Worm (Caenorhabditis elegans) whole organism, mixed stage, embryonic: ENCODE results near the gene Y69E1A.4.

ENCODE experiments used
- M03D4.4 ChIP-seq: sonication (generic microtip); optimal IDR thresholded peaks from 2 replicates; lab custom pipeline; 2017; ENCODE audit warnings: mild to moderate bottlenecking, missing genetic modification characterization, missing compliant biosample characterization
- bed-3 ChIP-seq: fragments of 200-800 bp; sonication (Bioruptor generic); optimal IDR thresholded peaks from 3 replicates; lab custom pipeline; 2018; ENCODE audit warnings: mild to moderate bottlenecking, missing genetic modification characterization, moderate library complexity, missing compliant biosample characterization
- blmp-1 ChIP-seq: fragments of 150-350 bp; optimal IDR thresholded peaks from 2 replicates; lab custom pipeline; 2014; ENCODE audit warnings: missing biosample characterization, missing genetic modification characterization
- ceh-39 ChIP-seq: fragments of 150-350 bp; optimal IDR thresholded peaks from 2 replicates; lab custom pipeline; 2014; ENCODE audit warnings: missing biosample characterization, missing genetic modification characterization
- ceh-43 ChIP-seq: fragments of 200-800 bp; sonication (Bioruptor generic); optimal IDR thresholded peaks from 2 replicates; lab custom pipeline; 2018; ENCODE audit warnings: mild to moderate bottlenecking, missing genetic modification characterization, moderate library complexity, missing compliant biosample characterization
- ceh-83 ChIP-seq: fragments of 200-800 bp; sonication (Bioruptor generic); optimal IDR thresholded peaks from 2 replicates; lab custom pipeline; 2018; ENCODE audit warnings: mild to moderate bottlenecking, missing genetic modification characterization, missing compliant biosample characterization
- ces-1 ChIP-seq: fragments of 150-350 bp; optimal IDR thresholded peaks from 2 replicates; lab custom pipeline; 2014; ENCODE audit warnings: missing biosample characterization, missing genetic modification reagents, missing genetic modification characterization
- cnd-1 ChIP-seq: fragments of 200-800 bp; sonication (Bioruptor generic); optimal IDR thresholded peaks from 2 replicates; lab custom pipeline; 2018; ENCODE audit warnings: mild to moderate bottlenecking, missing genetic modification characterization, missing compliant biosample characterization
- drap-1 ChIP-seq: fragments of 200-800 bp; sonication (Bioruptor generic); optimal IDR thresholded peaks from 3 replicates; lab custom pipeline; 2018; ENCODE audit warnings: mild to moderate bottlenecking, missing genetic modification characterization, missing compliant biosample characterization
- elt-1 ChIP-seq: sonication (generic microtip); optimal IDR thresholded peaks from 2 replicates; lab custom pipeline; 2017; ENCODE audit warnings: missing genetic modification characterization, mild to moderate bottlenecking, missing compliant biosample characterization, antibody characterized with exemption, moderate library complexity, borderline replicate concordance; ENCODE audit not compliant: insufficient read depth
- elt-3 ChIP-seq: fragments of 150-350 bp; optimal IDR thresholded peaks from 2 replicates; lab custom pipeline; 2014; ENCODE audit warnings: missing biosample characterization, missing genetic modification characterization
- flh-1 ChIP-seq: fragments of 200-800 bp; sonication (Bioruptor generic); optimal IDR thresholded peaks from 2 replicates; lab custom pipeline; 2018; ENCODE audit warnings: mild to moderate bottlenecking, missing genetic modification characterization, moderate library complexity, missing compliant biosample characterization
- ham-2 ChIP-seq: fragments of 200-800 bp; sonication (Bioruptor generic); optimal IDR thresholded peaks from 2 replicates; lab custom pipeline; 2018; ENCODE audit warnings: mild to moderate bottlenecking, missing genetic modification characterization, missing compliant biosample characterization
- hlh-1 ChIP-seq: fragments of 150-350 bp; optimal IDR thresholded peaks from 2 replicates; lab custom pipeline; 2014; ENCODE audit warnings: missing biosample characterization, missing genetic modification reagents, missing genetic modification characterization
- lin-13 ChIP-seq: fragments of 150-350 bp; optimal IDR thresholded peaks from 2 replicates; lab custom pipeline; 2014; ENCODE audit warnings: missing biosample characterization, missing genetic modification characterization
- lsy-2 ChIP-seq: fragments of 150-350 bp; optimal IDR thresholded peaks from 2 replicates; lab custom pipeline; 2014; ENCODE audit warnings: missing biosample characterization, missing genetic modification characterization
- mep-1 ChIP-seq: fragments of 150-350 bp; optimal IDR thresholded peaks from 2 replicates; lab custom pipeline; 2017; ENCODE audit warnings: missing biosample characterization, missing genetic modification reagents, missing genetic modification characterization, inconsistent platforms
- mls-2 ChIP-seq: sonication (generic microtip); optimal IDR thresholded peaks from 2 replicates; lab custom pipeline; 2016; ENCODE audit warnings: mild to moderate bottlenecking, missing genetic modification characterization, moderate library complexity, missing compliant biosample characterization
- nhr-12 ChIP-seq: fragments of 150-350 bp; optimal IDR thresholded peaks from 2 replicates; lab custom pipeline; 2014; ENCODE audit warnings: missing biosample characterization, missing genetic modification characterization
- nhr-237 ChIP-seq: fragments of 150-350 bp; optimal IDR thresholded peaks from 2 replicates; lab custom pipeline; 2014; ENCODE audit warnings: missing biosample characterization, missing genetic modification characterization
- nhr-28 ChIP-seq: fragments of 150-350 bp; optimal IDR thresholded peaks from 2 replicates; lab custom pipeline; 2014; ENCODE audit warnings: missing biosample characterization, missing genetic modification characterization
- pha-4 ChIP-seq: fragments of 150-350 bp; optimal IDR thresholded peaks from 2 replicates; lab custom pipeline; 2018; ENCODE audit warnings: missing biosample characterization, missing genetic modification reagents, missing genetic modification characterization
- sem-2 ChIP-seq: fragments of 200-800 bp; sonication (Bioruptor generic); optimal IDR thresholded peaks from 2 replicates; lab custom pipeline; 2018; ENCODE audit warnings: mild to moderate bottlenecking, missing genetic modification characterization, missing compliant biosample characterization
- snpc-4 ChIP-seq: fragments of 150-350 bp; optimal IDR thresholded peaks from 2 replicates; lab custom pipeline; 2014; ENCODE audit warnings: missing biosample characterization, missing genetic modification characterization
- sptf-1 ChIP-seq: sonication (generic microtip); optimal IDR thresholded peaks from 2 replicates; lab custom pipeline; 2017; ENCODE audit warnings: mild to moderate bottlenecking, missing genetic modification characterization, moderate library complexity, missing compliant biosample characterization
- tbx-8 ChIP-seq: fragments of 200-800 bp; sonication (Bioruptor generic); optimal IDR thresholded peaks from 2 replicates; lab custom pipeline; 2018; ENCODE audit warnings: mild to moderate bottlenecking, missing genetic modification characterization, moderate library complexity, missing compliant biosample characterization
- unc-120 ChIP-seq: sonication (generic microtip); optimal IDR thresholded peaks from 2 replicates; lab custom pipeline; 2017; ENCODE audit warnings: missing genetic modification characterization, missing compliant biosample characterization; ENCODE audit not compliant: poor library complexity, severe bottlenecking
- unc-39 ChIP-seq: fragments of 150-350 bp; optimal IDR thresholded peaks from 2 replicates; lab custom pipeline; 2014; ENCODE audit warnings: missing biosample characterization, missing genetic modification characterization
- unc-62 ChIP-seq: fragments of 150-350 bp; optimal IDR thresholded peaks from 2 replicates; lab custom pipeline; 2014; ENCODE audit warnings: missing biosample characterization, missing genetic modification reagents, missing genetic modification characterization
- zip-8 ChIP-seq: fragments of 150-350 bp; optimal IDR thresholded peaks from 2 replicates; lab custom pipeline; 2014; ENCODE audit warnings: missing biosample characterization, missing genetic modification characterization

Gene Y69E1A.4

DNA sequence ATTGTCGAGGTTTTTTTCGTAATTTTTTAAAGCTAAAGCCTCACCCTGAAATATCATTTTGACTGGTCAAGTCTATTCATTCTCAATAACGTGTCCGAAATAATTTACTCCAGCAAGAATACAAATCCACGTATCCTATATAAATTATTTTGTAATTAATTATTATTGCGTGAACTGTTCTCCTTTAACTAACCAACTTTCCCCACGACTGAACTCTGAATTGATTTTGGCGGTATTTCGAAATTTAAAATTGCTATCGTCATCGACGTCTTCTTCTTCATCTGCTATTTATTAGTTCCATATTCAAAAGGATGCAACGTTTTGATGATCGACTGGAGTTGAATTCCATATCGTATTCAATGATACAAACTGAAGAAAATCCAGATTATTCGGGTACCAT lies 11.3 kb downstream of the Y69E1A.4 start, which contains the start of the genes aqp-3 and Y69E1A.8:
Gene aqp-3, minus strand, starts transcription at position 101 of the 400 bp plus-strand sequence.
Gene Y69E1A.8, plus strand, starts transcription at position 246 of the 400 bp plus-strand sequence.
- TF ChIP-seq lin-13 (tag; lab: Kevin White, UChicago) (no peak), sem-2 (no peak), lsy-2 (tag; lab: Kevin White, UChicago) (no peak), pha-4 (no peak), blmp-1 (no peak), ham-2 (GFP tag; lab: Kevin White, UChicago) (no peak), elt-1 (no peak), ceh-43 (GFP tag; lab: Kevin White, UChicago) (no peak), flh-1 (GFP tag; lab: Kevin White, UChicago) (no peak), sptf-1 (tag; lab: Kevin White, UChicago) (no peak), unc-62 (GFP tag; lab: Kevin White, UChicago) (no peak), bed-3 (no peak), hlh-1 (tag; lab: Kevin White, UChicago) (no peak)

DNA sequence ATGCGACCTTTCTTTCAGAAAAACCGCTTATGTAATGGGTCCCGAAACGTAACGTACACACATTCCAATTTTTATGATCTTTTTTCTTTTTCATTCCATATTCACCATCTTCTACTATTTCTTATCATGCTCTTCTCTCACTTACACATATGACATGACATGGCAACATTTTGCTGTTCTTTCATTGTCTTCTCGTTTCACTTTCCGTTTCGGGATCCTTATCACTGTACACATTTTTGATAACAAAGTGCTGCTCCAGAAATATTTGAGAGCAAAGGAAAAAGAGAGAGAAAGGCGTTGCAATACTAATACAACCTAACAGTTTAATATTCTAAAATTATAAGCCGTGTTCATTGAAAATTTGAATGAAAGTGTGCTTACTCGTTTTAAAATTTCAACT lies 15.3 kb downstream of the Y69E1A.4 start:
- TF ChIP-seq tbx-8 (GFP tag; lab: Kevin White, UChicago) = no peak
- no peak for TF ChIP-seq flh-1 (GFP tag; lab: Kevin White, UChicago)
- TF ChIP-seq ceh-39 (tag; lab: Kevin White, UChicago) = no peak
- TF ChIP-seq unc-39 (tag; lab: Kevin White, UChicago) = no peak
- no peak for TF ChIP-seq hlh-1 (tag; lab: Kevin White, UChicago)
- no peak for TF ChIP-seq sem-2
- TF ChIP-seq lin-13 (tag; lab: Kevin White, UChicago) = no peak
- no peak for TF ChIP-seq unc-120
- no peak for TF ChIP-seq snpc-4 (tag; lab: Kevin White, UChicago)
- no peak for TF ChIP-seq drap-1
- TF ChIP-seq zip-8 (tag; lab: Kevin White, UChicago) = no peak
- no peak for TF ChIP-seq cnd-1 (tag; lab: Kevin White, UChicago)
- no peak for TF ChIP-seq ces-1 (GFP tag; lab: Kevin White, UChicago)
- TF ChIP-seq M03D4.4 (tag; lab: Kevin White, UChicago) = no peak

DNA sequence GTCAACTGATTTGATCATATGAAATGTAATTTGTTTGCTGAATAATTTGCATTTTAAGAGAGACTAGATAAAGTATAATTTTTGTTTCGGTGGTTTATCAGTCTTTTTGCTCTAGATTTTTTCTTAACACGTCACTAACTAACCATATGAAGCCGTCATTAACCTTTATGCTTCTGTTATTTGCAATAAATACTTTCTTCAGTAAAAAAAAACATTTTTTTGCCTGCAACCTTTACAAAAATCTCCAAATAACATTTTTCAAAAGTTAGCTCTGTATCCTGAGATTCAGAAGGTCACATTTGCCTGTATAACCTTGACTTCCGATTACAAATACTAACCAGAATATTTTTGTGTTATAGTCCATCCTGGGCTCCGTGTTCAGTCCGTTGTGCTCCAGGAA lies 15.7 kb downstream of the Y69E1A.4 start:
- TF ChIP-seq mls-2 (tag; lab: Kevin White, UChicago) (no peak), nhr-237 (tag; lab: Kevin White, UChicago) (no peak), ceh-83 (GFP tag; lab: Kevin White, UChicago) (no peak), unc-62 (GFP tag; lab: Kevin White, UChicago) (no peak), blmp-1 (no peak), zip-8 (tag; lab: Kevin White, UChicago) (no peak)

DNA sequence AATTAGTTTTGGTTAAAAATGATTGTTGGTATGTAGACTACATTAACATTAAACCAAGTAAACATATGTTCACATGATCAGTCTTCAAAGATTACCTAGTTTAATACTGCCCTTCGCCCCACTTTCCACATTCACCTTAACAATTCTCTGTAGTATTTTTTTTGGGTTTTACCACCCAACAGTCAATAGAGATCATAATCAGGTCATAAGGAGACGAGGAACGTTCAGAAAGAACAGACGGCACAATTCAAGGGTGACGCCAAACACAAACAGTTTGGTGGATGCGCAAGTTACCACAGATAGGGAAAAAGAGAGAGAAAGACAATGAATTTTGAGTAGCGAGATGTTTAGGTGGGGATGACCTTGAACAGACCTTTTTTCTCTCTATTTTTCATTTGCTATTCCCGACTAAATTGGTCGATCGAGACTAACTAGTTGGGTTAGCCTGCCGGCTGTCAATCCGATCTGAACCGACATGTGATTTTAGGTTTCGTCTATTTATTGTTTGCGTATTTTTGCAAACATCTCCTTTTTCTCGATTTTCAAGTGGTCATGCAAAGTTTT lies 16.7 kb downstream of the Y69E1A.4 start:
- TF ChIP-seq blmp-1 (no peak), unc-62 (GFP tag; lab: Kevin White, UChicago) (no peak), M03D4.4 (tag; lab: Kevin White, UChicago) (no peak), elt-3 (tag; lab: Kevin White, UChicago) (no peak), cnd-1 (tag; lab: Kevin White, UChicago) (no peak), hlh-1 (tag; lab: Kevin White, UChicago) (no peak), bed-3 (no peak), unc-39 (tag; lab: Kevin White, UChicago) (no peak)

DNA sequence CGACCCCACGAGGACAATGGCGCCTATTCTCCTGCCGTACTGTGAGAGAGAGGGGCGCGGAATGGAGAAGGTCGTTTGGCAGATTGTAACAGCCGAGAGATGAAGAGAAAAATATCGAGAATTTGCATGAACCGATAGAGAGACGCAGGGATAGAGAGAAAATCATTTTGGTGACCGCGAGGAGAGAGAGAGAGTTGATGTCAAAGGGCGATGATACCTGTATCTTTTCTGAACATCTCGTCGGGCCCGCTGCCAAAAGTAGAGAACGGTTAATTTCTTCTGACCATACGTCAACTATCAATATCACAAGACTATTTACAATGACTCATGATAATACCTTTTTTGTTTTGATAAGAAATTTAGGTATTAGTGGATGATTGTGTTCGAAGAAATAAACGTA lies 20.9 kb downstream of the Y69E1A.4 start:
- no peak for TF ChIP-seq nhr-28 (tag; lab: Kevin White, UChicago)
- TF ChIP-seq nhr-12 (tag; lab: Kevin White, UChicago) = no peak
- peak; percentile 21 for TF ChIP-seq elt-1

DNA sequence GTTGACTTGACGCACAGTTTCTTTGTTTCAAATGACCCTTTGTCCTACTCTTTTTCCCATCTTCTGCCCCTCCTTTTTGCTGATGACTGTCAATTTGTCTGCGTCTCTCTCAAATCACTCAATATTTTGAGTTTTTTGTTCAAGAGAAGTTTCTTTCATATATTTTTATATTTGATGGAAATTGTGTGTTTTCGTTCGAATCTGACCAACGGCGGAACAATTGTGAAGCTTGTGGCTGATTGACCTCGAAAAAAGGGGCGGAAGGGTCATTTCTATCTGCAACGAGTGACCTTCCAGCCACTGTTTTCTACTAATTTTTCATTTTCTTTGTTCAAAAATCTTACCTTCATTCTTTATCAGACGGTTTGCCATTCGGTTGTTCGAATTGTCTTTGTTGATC lies 23.6 kb downstream of the Y69E1A.4 start:
- no peak for TF ChIP-seq blmp-1
- TF ChIP-seq ceh-83 (GFP tag; lab: Kevin White, UChicago) = no peak
- no peak for TF ChIP-seq ham-2 (GFP tag; lab: Kevin White, UChicago)
- no peak for TF ChIP-seq tbx-8 (GFP tag; lab: Kevin White, UChicago)
- TF ChIP-seq lsy-2 (tag; lab: Kevin White, UChicago) = no peak
- no peak for TF ChIP-seq mep-1
- TF ChIP-seq unc-120 = no peak
- no peak for TF ChIP-seq cnd-1 (tag; lab: Kevin White, UChicago)
- no peak for TF ChIP-seq snpc-4 (tag; lab: Kevin White, UChicago)
- no peak for TF ChIP-seq mls-2 (tag; lab: Kevin White, UChicago)
- TF ChIP-seq nhr-28 (tag; lab: Kevin White, UChicago) = no peak
- no peak for TF ChIP-seq ceh-43 (GFP tag; lab: Kevin White, UChicago)
- TF ChIP-seq lin-13 (tag; lab: Kevin White, UChicago) = no peak
- no peak for TF ChIP-seq flh-1 (GFP tag; lab: Kevin White, UChicago)
- no peak for TF ChIP-seq drap-1
